Fruit fly (Drosophila melanogaster) whole organism: ENCODE data around the gene Cow.

Source experiments
- CG8478 ChIP-seq: fragments of >200 bp; optimal IDR thresholded peaks from 2 replicates; lab custom pipeline; 2018; ENCODE audit warnings: inconsistent platforms
- Dll ChIP-seq: fragments of >200 bp; optimal IDR thresholded peaks from 2 replicates; lab custom pipeline; 2017
- EcR ChIP-seq, 2 experiments: fragments of >200 bp; optimal IDR thresholded peaks; 2 replicates each; lab custom pipeline; 2017; ENCODE audit warnings: missing biosample characterization in 2 of 2, missing genetic modification characterization in 2 of 2, missing genetic modification reagents in 2 of 2
- pan ChIP-seq: fragments of >200 bp; optimal IDR thresholded peaks from 2 replicates; lab custom pipeline; 2017
- psq ChIP-seq: fragments of >200 bp; optimal IDR thresholded peaks from 2 replicates; lab custom pipeline; 2017
- usp ChIP-seq: fragments of >200 bp; optimal IDR thresholded peaks from 2 replicates; lab custom pipeline; 2017; ENCODE audit warnings: missing biosample characterization, missing genetic modification characterization, mixed read lengths

The Cow gene

dm6 chr3R:23112680-23113362 is at the start of gene Cow:
Cow (minus strand) TSS chr3R:23112730.
- no peak for TF ChIP-seq CG8478 (lab: Kevin White, UChicago)
- TF ChIP-seq psq: no peak
- no peak for TF ChIP-seq usp (GFP tag; lab: Kevin White, UChicago)
- no peak for TF ChIP-seq pan (lab: Kevin White, UChicago)
- no peak for TF ChIP-seq Dll (lab: Kevin White, UChicago)
- no peak for TF ChIP-seq EcR (GFP tag; optimal IDR thresholded peaks at IDR 0.05; lab: Kevin White, UChicago)

- no peak for TF ChIP-seq pan (lab: Kevin White, UChicago)
- TF ChIP-seq psq: no peak
- no peak for TF ChIP-seq CG8478 (lab: Kevin White, UChicago)
- no peak for TF ChIP-seq Dll (lab: Kevin White, UChicago)
- no peak for TF ChIP-seq usp (GFP tag; lab: Kevin White, UChicago)
These were observed 48.8 kb upstream of the Cow start, which contains the start of gene CG13829 for dm6 chr3R:23161288-23161870. CG13829 (minus strand) TSS chr3R:23161338.

- TF ChIP-seq EcR (GFP tag; optimal IDR thresholded peaks at IDR 0.05; lab: Kevin White, UChicago) (no peak), Dll (lab: Kevin White, UChicago) (no peak), CG8478 (lab: Kevin White, UChicago) (no peak), usp (GFP tag; lab: Kevin White, UChicago) (no peak), pan (lab: Kevin White, UChicago) (no peak), psq (no peak)
These were observed 46.9 kb upstream of the Cow start, which contains the start of gene VhaAC39-2 for dm6 chr3R:23159289-23159956. VhaAC39-2 (minus strand) TSS chr3R:23159316.

- no peak for TF ChIP-seq psq
- no peak for TF ChIP-seq pan (lab: Kevin White, UChicago)
- TF ChIP-seq usp (GFP tag; lab: Kevin White, UChicago): no peak
- TF ChIP-seq CG8478 (lab: Kevin White, UChicago): no peak
- TF ChIP-seq Dll (lab: Kevin White, UChicago): no peak
- no peak for TF ChIP-seq EcR (GFP tag; optimal IDR thresholded peaks at IDR 0.05; lab: Kevin White, UChicago)
These were observed 45.2 kb upstream of the Cow start, which contains the start of gene unk for dm6 chr3R:23157664-23158151. unk (minus strand) TSS chr3R:23157862.

- TF ChIP-seq usp (GFP tag; lab: Kevin White, UChicago): no peak
- peak; percentile 63 for TF ChIP-seq CG8478 (lab: Kevin White, UChicago)
- no peak for TF ChIP-seq psq
- TF ChIP-seq EcR (GFP tag; optimal IDR thresholded peaks at IDR 0.05; lab: Kevin White, UChicago): peak in 1 of 2 experiments; percentile 80
- TF ChIP-seq pan (lab: Kevin White, UChicago): no peak
- TF ChIP-seq Dll (lab: Kevin White, UChicago): no peak
These were observed 44.5 kb upstream of the Cow start for dm6 chr3R:23156865-23157515.

dm6 chr3R:23156347-23156864 is 43.9 kb upstream of the Cow start:
- TF ChIP-seq CG8478 (lab: Kevin White, UChicago) (no peak), psq (no peak), Dll (lab: Kevin White, UChicago) (no peak), EcR (GFP tag; optimal IDR thresholded peaks at IDR 0.05; lab: Kevin White, UChicago) (no peak), pan (lab: Kevin White, UChicago) (no peak), usp (GFP tag; lab: Kevin White, UChicago) (no peak)

dm6 chr3R:23149021-23149571 is 36.6 kb upstream of the Cow start:
- TF ChIP-seq EcR (GFP tag; optimal IDR thresholded peaks at IDR 0.05; lab: Kevin White, UChicago): no peak
- TF ChIP-seq pan (lab: Kevin White, UChicago): no peak
- no peak for TF ChIP-seq usp (GFP tag; lab: Kevin White, UChicago)
- no peak for TF ChIP-seq Dll (lab: Kevin White, UChicago)

dm6 chr3R:23148433-23148832 is 35.9 kb upstream of the Cow start:
- TF ChIP-seq pan (lab: Kevin White, UChicago): no peak
- TF ChIP-seq psq: no peak
- TF ChIP-seq Dll (lab: Kevin White, UChicago): no peak
- TF ChIP-seq usp (GFP tag; lab: Kevin White, UChicago): no peak
- TF ChIP-seq EcR (GFP tag; optimal IDR thresholded peaks at IDR 0.05; lab: Kevin White, UChicago): no peak
- no peak for TF ChIP-seq CG8478 (lab: Kevin White, UChicago)

dm6 chr3R:23147625-23148024 is 35.1 kb upstream of the Cow start:
- no peak for TF ChIP-seq Dll (lab: Kevin White, UChicago)
- TF ChIP-seq EcR (GFP tag; optimal IDR thresholded peaks at IDR 0.05; lab: Kevin White, UChicago): no peak
- no peak for TF ChIP-seq pan (lab: Kevin White, UChicago)
- TF ChIP-seq usp (GFP tag; lab: Kevin White, UChicago): no peak
- no peak for TF ChIP-seq CG8478 (lab: Kevin White, UChicago)
- no peak for TF ChIP-seq psq

- TF ChIP-seq pan (lab: Kevin White, UChicago) (no peak), EcR (GFP tag; optimal IDR thresholded peaks at IDR 0.05; lab: Kevin White, UChicago) (no peak), usp (GFP tag; lab: Kevin White, UChicago) (no peak), CG8478 (lab: Kevin White, UChicago) (no peak), psq (no peak)
These were observed 34.5 kb upstream of the Cow start for dm6 chr3R:23147058-23147457.
